Worm (Caenorhabditis elegans) whole organism, L1 larva: ENCODE measurements around the gene R02E4.3.

Source experiments
- Y116A8C.19 ChIP-seq: sonication (generic microtip); optimal IDR thresholded peaks from 2 replicates; lab custom pipeline; 2016; ENCODE audit warnings: missing compliant biosample characterization, missing genetic modification characterization, borderline replicate concordance
- aha-1 ChIP-seq: fragments of 150-350 bp; optimal IDR thresholded peaks from 2 replicates; lab custom pipeline; 2014; ENCODE audit warnings: missing biosample characterization, missing genetic modification characterization
- alr-1 ChIP-seq: fragments of 200-800 bp; sonication (Bioruptor generic); optimal IDR thresholded peaks from 2 replicates; lab custom pipeline; 2018; ENCODE audit warnings: borderline replicate concordance, mild to moderate bottlenecking, missing genetic modification characterization, missing compliant biosample characterization
- aly-2 ChIP-seq: fragments of 150-350 bp; optimal IDR thresholded peaks from 2 replicates; lab custom pipeline; 2014; ENCODE audit warnings: missing biosample characterization, missing genetic modification characterization
- blmp-1 ChIP-seq: fragments of 150-350 bp; optimal IDR thresholded peaks from 2 replicates; lab custom pipeline; 2014; ENCODE audit warnings: missing biosample characterization, missing genetic modification characterization
- ceh-8 ChIP-seq: fragments of 200-800 bp; sonication (Bioruptor generic); optimal IDR thresholded peaks from 2 replicates; lab custom pipeline; 2018; ENCODE audit warnings: mild to moderate bottlenecking, missing genetic modification characterization, moderate library complexity, missing compliant biosample characterization
- ceh-82 ChIP-seq, 3 experiments: fragments of 150-350 bp in 1 of 3; sonication (generic microtip) in 2 of 3; optimal IDR thresholded peaks; 2 replicates each; lab custom pipeline; 2014 to 2017; ENCODE audit warnings: missing biosample characterization in 3 of 3, missing genetic modification characterization in 3 of 3
- ceh-88 ChIP-seq: fragments of 200-800 bp; sonication (Bioruptor generic); IDR thresholded peaks from 2 replicates; pipeline ENCODE4 v1.3.6; 2022; ENCODE audit warnings: missing genetic modification characterization, missing compliant biosample characterization
- ces-1 ChIP-seq: fragments of 150-350 bp; optimal IDR thresholded peaks from 2 replicates; lab custom pipeline; 2014; ENCODE audit warnings: missing biosample characterization, missing genetic modification reagents, missing genetic modification characterization
- efl-1 ChIP-seq, 4 experiments: fragments of 150-350 bp; optimal IDR thresholded peaks in 3 of 4; peaks in 1 of 4; 1 replicate in 1 of 4; 2 replicates in 3 of 4; lab custom pipeline; 2014; ENCODE audit warnings: missing biosample characterization in 2 of 4, missing genetic modification characterization in 2 of 4, missing genetic modification reagents in 2 of 4
- elt-3 ChIP-seq, 6 experiments: fragments of 150-350 bp in 1 of 6; sonication (generic microtip); optimal IDR thresholded peaks; 2 replicates each; lab custom pipeline; 2017 to 2018; ENCODE audit warnings: missing biosample characterization in 6 of 6, missing genetic modification characterization in 6 of 6, inconsistent platforms in 1 of 6
- ets-5 ChIP-seq: fragments of 200-800 bp; sonication (Bioruptor generic); IDR thresholded peaks from 2 replicates; pipeline ENCODE4 v1.3.6; 2022; ENCODE audit warnings: missing genetic modification characterization, missing compliant biosample characterization
- fkh-10 ChIP-seq: sonication (generic microtip); optimal IDR thresholded peaks from 2 replicates; lab custom pipeline; 2017; ENCODE audit warnings: missing biosample characterization, missing genetic modification reagents, missing genetic modification characterization
- fkh-8 ChIP-seq: sonication (generic microtip); optimal IDR thresholded peaks from 2 replicates; lab custom pipeline; 2016; ENCODE audit warnings: mild to moderate bottlenecking, missing genetic modification characterization, missing compliant biosample characterization
- hlh-4 ChIP-seq: sonication (generic microtip); optimal IDR thresholded peaks from 2 replicates; lab custom pipeline; 2016; ENCODE audit warnings: mild to moderate bottlenecking, missing genetic modification characterization, missing compliant biosample characterization
- irx-1 ChIP-seq: sonication (generic microtip); optimal IDR thresholded peaks from 2 replicates; lab custom pipeline; 2016; ENCODE audit warnings: missing genetic modification characterization, missing compliant biosample characterization
- isw-1 ChIP-seq: fragments of 200-800 bp; sonication (Bioruptor generic); IDR thresholded peaks from 2 replicates; pipeline ENCODE4 v1.3.6; 2022; ENCODE audit warnings: missing genetic modification characterization, missing compliant biosample characterization
- jun-1 ChIP-seq: fragments of 150-350 bp; optimal IDR thresholded peaks from 2 replicates; lab custom pipeline; 2014; ENCODE audit warnings: missing biosample characterization, missing genetic modification reagents, missing genetic modification characterization
- lin-14 ChIP-seq: fragments of 200-800 bp; sonication (Bioruptor generic); optimal IDR thresholded peaks from 2 replicates; lab custom pipeline; 2018; ENCODE audit warnings: mild to moderate bottlenecking, missing genetic modification characterization, moderate library complexity, missing compliant biosample characterization
- lin-15B ChIP-seq: fragments of 150-350 bp; sonication (generic microtip); optimal IDR thresholded peaks from 3 replicates; lab custom pipeline; 2014; ENCODE audit warnings: missing biosample characterization, missing genetic modification characterization
- lin-35 ChIP-seq, 2 experiments: fragments of 150-350 bp; optimal IDR thresholded peaks; 2 replicates each; lab custom pipeline; 2014; ENCODE audit warnings: missing biosample characterization in 2 of 2, missing genetic modification characterization in 2 of 2, missing genetic modification reagents in 2 of 2
- lin-39 ChIP-seq: fragments of 150-350 bp; optimal IDR thresholded peaks from 2 replicates; lab custom pipeline; 2014; ENCODE audit warnings: missing biosample characterization, missing genetic modification reagents, missing genetic modification characterization
- lsy-2 ChIP-seq, 2 experiments: fragments of 150-350 bp; optimal IDR thresholded peaks; 2 replicates each; lab custom pipeline; 2014; ENCODE audit warnings: missing biosample characterization in 2 of 2, missing genetic modification characterization in 2 of 2
- mdl-1 ChIP-seq, 2 experiments: fragments of 150-350 bp; optimal IDR thresholded peaks; 2 replicates each; lab custom pipeline; 2014 to 2017; ENCODE audit warnings: missing biosample characterization in 2 of 2, missing genetic modification characterization in 2 of 2, inconsistent platforms in 1 of 2
- mep-1 ChIP-seq: fragments of 150-350 bp; optimal IDR thresholded peaks from 2 replicates; lab custom pipeline; 2014; ENCODE audit warnings: missing biosample characterization, missing genetic modification characterization
- nhr-11 ChIP-seq: fragments of 150-350 bp; optimal IDR thresholded peaks from 2 replicates; lab custom pipeline; 2014; ENCODE audit warnings: missing biosample characterization, missing genetic modification characterization
- nhr-12 ChIP-seq: sonication (generic microtip); optimal IDR thresholded peaks from 2 replicates; lab custom pipeline; 2017; ENCODE audit warnings: missing biosample characterization, missing genetic modification characterization
- nhr-237 ChIP-seq: fragments of 150-350 bp; optimal IDR thresholded peaks from 2 replicates; lab custom pipeline; 2014; ENCODE audit warnings: missing biosample characterization, missing genetic modification characterization
- nhr-71 ChIP-seq: sonication (generic microtip); optimal IDR thresholded peaks from 2 replicates; lab custom pipeline; 2016; ENCODE audit warnings: mild to moderate bottlenecking, missing genetic modification characterization, moderate library complexity, missing compliant biosample characterization
- nhr-76 ChIP-seq: sonication (generic microtip); optimal IDR thresholded peaks from 2 replicates; lab custom pipeline; 2017; ENCODE audit warnings: missing biosample characterization, missing genetic modification characterization
- nhr-90 ChIP-seq: sonication (generic microtip); optimal IDR thresholded peaks from 2 replicates; lab custom pipeline; 2016; ENCODE audit warnings: mild to moderate bottlenecking, missing genetic modification characterization, missing compliant biosample characterization; ENCODE audit not compliant: poor library complexity
- pag-3 ChIP-seq: sonication (generic microtip); optimal IDR thresholded peaks from 2 replicates; lab custom pipeline; 2017; ENCODE audit warnings: missing genetic modification characterization, mild to moderate bottlenecking, missing compliant biosample characterization, antibody characterized with exemption, borderline replicate concordance; ENCODE audit not compliant: insufficient read depth
- pax-3 ChIP-seq: fragments of 200-800 bp; sonication (Bioruptor generic); optimal IDR thresholded peaks from 2 replicates; lab custom pipeline; 2018; ENCODE audit warnings: mild to moderate bottlenecking, missing genetic modification characterization, moderate library complexity, missing compliant biosample characterization
- rnt-1 ChIP-seq: sonication (generic microtip); optimal IDR thresholded peaks from 2 replicates; lab custom pipeline; 2016; ENCODE audit warnings: mild to moderate bottlenecking, missing genetic modification characterization, moderate library complexity, missing compliant biosample characterization
- skn-1 ChIP-seq: fragments of 150-350 bp; optimal IDR thresholded peaks from 2 replicates; lab custom pipeline; 2014; ENCODE audit warnings: missing biosample characterization, missing genetic modification characterization
- snpc-4 ChIP-seq: fragments of 150-350 bp; optimal IDR thresholded peaks from 2 replicates; lab custom pipeline; 2014; ENCODE audit warnings: missing biosample characterization, missing genetic modification characterization
- sptf-1 ChIP-seq: fragments of 150-350 bp; optimal IDR thresholded peaks from 2 replicates; lab custom pipeline; 2014; ENCODE audit warnings: missing biosample characterization, missing genetic modification characterization
- sup-37 ChIP-seq: fragments of 200-800 bp; sonication (Bioruptor generic); optimal IDR thresholded peaks from 2 replicates; lab custom pipeline; 2018; ENCODE audit warnings: mild to moderate bottlenecking, missing genetic modification characterization, missing compliant biosample characterization
- tbx-2 ChIP-seq: sonication (generic microtip); optimal IDR thresholded peaks from 2 replicates; lab custom pipeline; 2016; ENCODE audit warnings: missing genetic modification characterization, missing compliant biosample characterization
- unc-98 ChIP-seq: fragments of 200-800 bp; sonication (Bioruptor generic); IDR thresholded peaks from 2 replicates; pipeline ENCODE4 v1.3.6; 2022; ENCODE audit warnings: missing genetic modification characterization, missing compliant biosample characterization
- vab-15 ChIP-seq: sonication (generic microtip); optimal IDR thresholded peaks from 2 replicates; lab custom pipeline; 2017; ENCODE audit warnings: missing genotype, mild to moderate bottlenecking, missing genetic modification characterization, missing compliant biosample characterization
- xbp-1 ChIP-seq: sonication (generic microtip); optimal IDR thresholded peaks from 2 replicates; lab custom pipeline; 2016; ENCODE audit warnings: missing genetic modification characterization, missing compliant biosample characterization
- ztf-4 ChIP-seq: fragments of 150-350 bp; optimal IDR thresholded peaks from 2 replicates; lab custom pipeline; 2014; ENCODE audit warnings: missing biosample characterization, missing genetic modification characterization

The R02E4.3 gene

DNA sequence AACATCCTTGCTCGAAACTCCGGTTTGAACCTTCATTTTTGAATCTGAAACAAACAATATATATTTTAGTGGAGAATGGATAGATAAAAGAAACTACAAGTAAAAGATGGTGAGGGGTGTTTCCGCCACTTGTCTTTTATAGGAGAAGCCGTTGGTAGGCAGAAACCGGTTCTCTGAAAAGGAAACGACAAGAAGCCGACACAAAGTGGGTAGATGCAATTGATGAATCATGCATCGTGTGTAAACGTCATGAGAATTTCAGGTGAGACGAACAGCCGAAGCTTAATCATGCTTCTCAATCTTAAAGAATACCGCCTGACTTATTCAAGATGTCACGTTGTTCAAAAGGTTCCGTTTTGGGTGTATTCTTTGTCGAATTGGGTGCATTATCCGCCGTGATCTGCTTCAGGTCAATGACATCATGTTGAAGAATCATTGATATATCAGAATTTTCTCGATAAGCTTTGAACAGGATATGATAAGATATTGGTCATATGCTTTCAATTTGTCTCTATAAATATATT lies at the start of gene R02E4.3:
Gene R02E4.3, minus strand, starts transcription at position 51 of the 524 bp plus-strand sequence.
- TF ChIP-seq ets-5 (GFP tag; lab: Robert Waterston, UW) = no peak
- TF ChIP-seq hlh-4 = no peak
- TF ChIP-seq jun-1 = peak; percentile 21
- peak; percentile 25 for TF ChIP-seq blmp-1 (tag; lab: Kevin White, UChicago)
- peak; percentile 3 for TF ChIP-seq ztf-4

DNA sequence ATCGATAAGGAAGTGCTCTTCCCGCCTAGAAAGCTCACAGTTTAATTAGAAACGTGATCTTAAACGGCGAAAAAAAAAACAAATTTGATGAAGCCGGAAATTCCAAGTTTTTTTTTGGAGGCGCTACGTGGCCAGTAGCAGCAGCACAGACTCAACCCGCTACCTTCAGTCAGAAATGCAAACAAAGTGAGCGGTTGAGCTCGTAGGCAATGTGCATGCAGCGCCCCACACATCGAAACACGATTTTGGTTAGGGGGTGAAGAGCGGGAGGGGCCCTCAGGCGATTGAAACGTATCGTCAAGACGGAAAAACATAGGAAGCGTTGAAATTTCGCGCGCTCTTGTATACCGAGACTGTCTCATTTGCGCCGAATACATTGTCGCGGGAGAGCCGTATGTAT lies 49.3 kb upstream of the R02E4.3 start:
- TF ChIP-seq tbx-2 (tag; lab: Kevin White, UChicago) = no peak
- TF ChIP-seq nhr-71 (tag; lab: Kevin White, UChicago) = peak; percentile 3
- TF ChIP-seq ces-1 = no peak
- no peak for TF ChIP-seq lin-39 (tag; lab: Kevin White, UChicago)
- TF ChIP-seq lin-14 = peak; percentile 21
- TF ChIP-seq vab-15 (tag; lab: Kevin White, UChicago) = no peak
- TF ChIP-seq ceh-82 (tag; optimal IDR thresholded peaks at IDR 0.05; lab: Kevin White, UChicago) = peak in 1 of 3 experiments; percentile 9
- no peak for TF ChIP-seq nhr-11 (tag; lab: Kevin White, UChicago)

DNA sequence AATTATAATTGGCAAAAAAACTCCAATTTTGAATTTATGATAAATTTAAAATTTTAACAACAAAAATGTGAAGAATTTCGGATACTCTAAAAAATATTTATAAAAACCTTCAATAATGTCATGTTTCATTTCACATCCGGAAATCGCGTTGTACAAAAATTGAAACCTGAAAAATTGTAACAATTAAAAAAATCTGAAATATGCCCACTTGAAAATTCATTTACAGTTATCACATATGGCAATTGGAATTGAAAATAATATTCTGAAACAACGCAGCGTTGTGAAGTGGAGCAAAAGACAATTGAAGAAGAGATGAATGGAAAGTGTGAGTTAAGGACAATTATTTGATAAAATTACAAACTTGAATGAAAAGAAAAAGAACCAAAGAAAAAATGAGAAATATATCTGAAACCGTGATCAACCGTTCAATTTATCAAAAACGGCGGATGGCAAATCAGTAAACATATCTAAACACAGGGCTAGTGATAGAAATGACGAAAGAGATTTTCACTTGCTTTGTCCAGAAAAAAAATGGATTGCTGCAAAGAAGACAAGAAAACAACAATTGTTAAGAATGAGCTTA lies 46.6 kb upstream of the R02E4.3 start:
- TF ChIP-seq skn-1 (tag; lab: Kevin White, UChicago) (no peak), pag-3 (tag; lab: Kevin White, UChicago) (no peak), snpc-4 (no peak), xbp-1 (tag; lab: Kevin White, UChicago) (no peak), nhr-11 (tag; lab: Kevin White, UChicago) (no peak), mdl-1 (tag; optimal IDR thresholded peaks at IDR 0.05; lab: Kevin White, UChicago) (no peak), isw-1 (GFP tag; lab: Robert Waterston, UW) (no peak), alr-1 (tag; lab: Kevin White, UChicago) (no peak), nhr-237 (tag; lab: Kevin White, UChicago) (no peak), rnt-1 (tag; lab: Kevin White, UChicago) (no peak), sup-37 (no peak), tbx-2 (tag; lab: Kevin White, UChicago) (no peak), elt-3 (tag; optimal IDR thresholded peaks at IDR 0.05; lab: Kevin White, UChicago) (no peak), mep-1 (no peak)

DNA sequence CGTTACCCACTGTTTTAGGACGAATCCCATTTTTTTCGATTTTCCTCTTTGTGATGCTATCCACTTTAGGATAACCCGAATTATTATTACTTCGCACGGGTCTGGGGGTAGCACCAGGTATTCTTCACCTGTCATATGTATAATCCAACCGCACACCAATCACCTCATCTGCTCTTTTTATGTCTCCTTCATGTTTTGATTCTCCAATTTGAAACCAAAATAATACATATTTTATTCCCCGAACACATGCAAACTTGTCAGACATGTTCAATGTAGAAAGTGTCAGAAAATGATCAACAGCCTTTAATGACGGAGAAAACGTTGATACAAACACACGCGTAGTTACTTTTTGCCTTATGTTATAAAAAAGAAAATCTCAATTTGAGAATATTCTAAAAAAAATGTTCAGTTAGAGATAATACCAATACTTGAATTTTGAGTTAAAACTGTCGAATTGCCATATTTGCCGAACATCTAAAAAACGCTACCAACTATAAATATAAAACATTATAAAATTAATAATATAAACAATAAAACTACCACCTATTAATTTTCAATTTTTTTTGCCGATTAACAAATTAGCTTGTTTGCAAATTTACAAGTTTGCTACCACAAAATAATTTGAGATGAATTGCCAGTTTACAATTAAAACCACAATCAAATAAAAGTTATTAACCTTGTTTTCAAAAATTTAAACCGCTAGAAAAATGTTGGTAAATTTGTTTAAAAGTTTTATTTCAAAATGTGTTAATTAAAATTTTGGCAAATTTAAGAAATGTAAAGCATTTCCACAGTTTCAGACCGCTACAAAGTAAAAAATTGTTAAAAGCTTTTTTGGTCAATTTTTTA lies 45.9 kb upstream of the R02E4.3 start:
- TF ChIP-seq lin-35 (GFP tag; optimal IDR thresholded peaks at IDR 0.05; lab: Kevin White, UChicago) (no peak), pax-3 (tag; lab: Kevin White, UChicago) (no peak), lin-15B (tag; lab: Kevin White, UChicago) (no peak), ceh-88 (GFP tag; lab: Robert Waterston, UW) (no peak), ztf-4 (peak; percentile 60), vab-15 (tag; lab: Kevin White, UChicago) (no peak), nhr-90 (peak; percentile 1), nhr-76 (tag; lab: Kevin White, UChicago) (no peak), sptf-1 (tag; lab: Kevin White, UChicago) (no peak), rnt-1 (tag; lab: Kevin White, UChicago) (peak; percentile 5), lsy-2 (tag; optimal IDR thresholded peaks at IDR 0.05; lab: Kevin White, UChicago) (peak in 1 of 2 experiments; percentile 24), mdl-1 (tag; optimal IDR thresholded peaks at IDR 0.05; lab: Kevin White, UChicago) (no peak), nhr-71 (tag; lab: Kevin White, UChicago) (peak; percentile 46), aha-1 (tag; lab: Kevin White, UChicago) (no peak), unc-98 (GFP tag; lab: Robert Waterston, UW) (no peak), tbx-2 (tag; lab: Kevin White, UChicago) (no peak), fkh-8 (tag; lab: Kevin White, UChicago) (peak; percentile 32), irx-1 (tag; lab: Kevin White, UChicago) (no peak), Y116A8C.19 (tag; lab: Kevin White, UChicago) (no peak), efl-1 (optimal IDR thresholded peaks at IDR 0.05; lab: Kevin White, UChicago) (no peak), efl-1 (GFP tag; optimal IDR thresholded peaks at IDR 0.05 in 1 of 2; lab: Kevin White, UChicago) (peak in 1 of 2 experiments; percentile 71), aly-2 (tag; lab: Kevin White, UChicago) (peak; percentile 71), fkh-10 (no peak), ceh-8 (GFP tag; lab: Kevin White, UChicago) (no peak), nhr-12 (no peak)
